Fruit fly (Drosophila melanogaster): ENCODE measurements around the gene Cad89D.

- TF ChIP-seq ttk (optimal IDR thresholded peaks at IDR 0.05) (no peak), h (optimal IDR thresholded peaks at IDR 0.05) (no peak)
These were observed 18.8 kb downstream of the Cad89D start for dm6 chr3R:16476472-16476871.

All from Kc167 (cell line).